Fruit fly (Drosophila melanogaster): ENCODE results near the gene wat.

The wat gene

DNA sequence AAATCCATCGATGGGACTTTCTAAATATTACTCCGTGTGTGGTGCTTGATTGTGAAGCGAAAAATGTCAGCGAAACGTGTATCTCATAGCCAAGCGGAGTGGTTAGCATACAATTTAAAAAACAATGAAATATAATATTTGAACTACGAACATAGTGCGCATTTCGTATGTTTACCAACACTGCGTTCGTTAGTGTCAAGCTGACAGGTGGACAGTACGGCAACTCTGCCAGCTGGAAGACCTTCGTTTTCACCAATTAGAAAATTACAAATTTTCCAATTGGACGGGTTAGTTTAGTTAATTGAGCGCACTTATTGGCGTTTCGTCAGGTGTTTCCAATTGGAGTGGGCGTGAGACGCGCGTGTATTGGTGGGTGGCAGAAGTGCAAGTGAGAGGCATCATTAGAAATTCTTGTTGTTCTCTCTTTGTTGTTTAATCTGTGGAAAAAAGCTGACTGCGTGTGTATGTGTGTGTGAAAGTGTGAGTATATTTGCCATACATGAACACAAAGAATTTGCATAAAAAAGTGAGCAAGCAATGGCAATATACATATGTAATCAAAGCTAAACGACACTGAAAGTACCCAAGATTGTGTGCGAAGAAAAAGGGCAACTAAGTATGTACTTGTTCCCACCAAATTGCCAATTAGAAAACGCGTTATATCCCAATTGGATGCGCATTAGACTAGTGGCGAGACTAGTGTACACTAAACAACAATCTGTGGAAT is 19.7 kb upstream of the wat start (continued):
- TF ChIP-seq sug (tag; optimal IDR thresholded peaks at IDR 0.05) (peak; percentile 21), zen2 (GFP tag; IDR thresholded peaks at IDR 0.05; ENCODE audit: partially characterized antibody) (no peak), CG2678 (tag; optimal IDR thresholded peaks at IDR 0.05) (peak; percentile 24), Bteb2 (GFP tag; optimal IDR thresholded peaks at IDR 0.05) (peak; percentile 49), nau (GFP tag; optimal IDR thresholded peaks at IDR 0.05) (no peak), CHES-1-like (GFP tag; optimal IDR thresholded peaks at IDR 0.05) (peak; percentile 46), nmo (GFP tag; optimal IDR thresholded peaks at IDR 0.05) (no peak), CG3281 (GFP tag; optimal IDR thresholded peaks at IDR 0.05) (no peak), Neu2 (GFP tag; optimal IDR thresholded peaks at IDR 0.05; ENCODE audit: borderline replicate concordance) (no peak), fu2 (GFP tag; optimal IDR thresholded peaks at IDR 0.05) (peak; percentile 26), ham (GFP tag; IDR thresholded peaks at IDR 0.05) (no peak), E2f2 (GFP tag; IDR thresholded peaks at IDR 0.05) (peak; percentile 74), crp (GFP tag; optimal IDR thresholded peaks at IDR 0.05) (peak in 1 of 2 experiments; percentile 70), vnd (GFP tag; IDR thresholded peaks at IDR 0.05; ENCODE audit: partially characterized antibody) (no peak), CkIIα-i1 (GFP tag; IDR thresholded peaks at IDR 0.05) (no peak), oc (tag; optimal IDR thresholded peaks at IDR 0.05) (no peak), tx (GFP tag; optimal IDR thresholded peaks at IDR 0.05) (no peak), CG6254 (GFP tag; optimal IDR thresholded peaks at IDR 0.05) (no peak), Doc2 (GFP tag; IDR thresholded peaks at IDR 0.05) (no peak), mld (GFP tag; IDR thresholded peaks at IDR 0.05; ENCODE audit: partially characterized antibody) (no peak), CG13123 (GFP tag; optimal IDR thresholded peaks at IDR 0.05) (no peak), HLH54F (GFP tag; optimal IDR thresholded peaks at IDR 0.05) (peak; percentile 55), CG12071 (GFP tag; optimal IDR thresholded peaks at IDR 0.05) (no peak), Dref (GFP tag; IDR thresholded peaks at IDR 0.05) (0 out of 2 replicates have a peak, but pooled peaks have one; percentile 16), CG7357 (GFP tag; IDR thresholded peaks at IDR 0.05) (no peak), sima (GFP tag; optimal IDR thresholded peaks at IDR 0.05) (no peak), CG34422 (GFP tag; IDR thresholded peaks at IDR 0.05) (no peak), tgo (GFP tag; IDR thresholded peaks at IDR 0.05) (no peak; the same call in 2 of the 3 replicates), Hr51 (GFP tag; optimal IDR thresholded peaks at IDR 0.05) (no peak), CG4854 (GFP tag; optimal IDR thresholded peaks at IDR 0.05) (no peak), Rx (GFP tag; IDR thresholded peaks at IDR 0.05) (no peak), lab (GFP tag; optimal IDR thresholded peaks at IDR 0.05) (no peak), CG12391 (tag; optimal IDR thresholded peaks at IDR 0.05) (peak; percentile 38), cad (GFP tag; optimal IDR thresholded peaks at IDR 0.05) (no peak), CG13775 (GFP tag; optimal IDR thresholded peaks at IDR 0.05) (peak; percentile 24), Ssrp (tag; optimal IDR thresholded peaks at IDR 0.05) (no peak), peb (GFP tag; IDR thresholded peaks at IDR 0.05) (no peak), CG2889 (GFP tag; IDR thresholded peaks at IDR 0.05) (no peak; the same call in 1 of the 3 replicates), CG4707 (GFP tag; optimal IDR thresholded peaks at IDR 0.05) (no peak), bbx (GFP tag; IDR thresholded peaks at IDR 0.05; ENCODE audit: partially characterized antibody) (no peak), gsb-n (tag; optimal IDR thresholded peaks at IDR 0.05) (no peak), slou (GFP tag; optimal IDR thresholded peaks at IDR 0.05) (no peak), gsb (GFP tag; IDR thresholded peaks at IDR 0.05) (no peak), onecut (GFP tag; IDR thresholded peaks at IDR 0.05) (no peak), jigr1 (GFP tag; IDR thresholded peaks at IDR 0.05) (no peak), slbo (GFP tag; IDR thresholded peaks at IDR 0.05) (peak; percentile 43), row (GFP tag; IDR thresholded peaks at IDR 0.05) (peak; percentile 48; the same call in 2 of the 3 replicates), tin (GFP tag; optimal IDR thresholded peaks at IDR 0.05) (peak; percentile 63), CG10366 (GFP tag; IDR thresholded peaks at IDR 0.05) (no peak), twi (tag; optimal IDR thresholded peaks at IDR 0.05) (no peak)

Data from whole organism, embryonic.